Fruit fly (Drosophila melanogaster) S2 (cell line): ENCODE data around the gene CG2533.

Experiments
- CG8478 ChIP-seq: fragments of >200 bp; optimal IDR thresholded peaks from 2 replicates; lab custom pipeline; 2018
- CTCF ChIP-seq, 2 experiments: fragments of >200 bp; optimal IDR thresholded peaks; 2 replicates each; lab custom pipeline; 2018

CG2533 gene

DNA sequence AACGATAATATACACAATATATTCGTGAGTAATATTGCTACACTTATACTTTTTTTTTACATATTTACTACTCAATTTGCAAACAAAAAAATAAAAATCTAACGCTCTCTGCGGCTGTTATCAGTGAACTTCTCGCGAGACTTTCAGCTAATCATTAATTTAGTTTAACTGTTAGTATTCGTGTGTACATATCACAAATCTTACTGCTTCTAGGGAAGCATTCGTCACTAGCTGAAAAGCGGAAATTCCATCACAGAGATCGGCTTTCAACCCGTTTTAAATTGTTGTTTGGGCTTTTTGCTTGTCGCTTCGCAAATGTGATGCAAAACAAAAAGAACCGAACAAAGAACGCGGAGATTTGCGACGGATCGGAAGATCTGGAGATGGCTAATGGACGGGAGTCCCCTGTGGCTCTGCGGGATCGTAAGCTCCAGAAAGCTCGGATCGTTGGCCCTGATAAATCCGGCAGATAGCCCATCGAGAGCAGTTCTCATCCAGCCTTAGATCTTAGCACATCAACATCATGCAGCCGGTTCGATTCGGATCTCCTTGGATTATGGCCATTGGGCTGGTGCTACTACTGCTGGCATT, 42.4 kb downstream of the CG2533 start, which contains the start of gene PGRP-SA:
Gene PGRP-SA, plus strand, starts transcription at position 194 of the 591 bp plus-strand sequence.
- TF ChIP-seq CTCF (optimal IDR thresholded peaks at IDR 0.05; lab: Kevin White, UChicago) (no peak), CG8478 (lab: Kevin White, UChicago) (no peak)

DNA sequence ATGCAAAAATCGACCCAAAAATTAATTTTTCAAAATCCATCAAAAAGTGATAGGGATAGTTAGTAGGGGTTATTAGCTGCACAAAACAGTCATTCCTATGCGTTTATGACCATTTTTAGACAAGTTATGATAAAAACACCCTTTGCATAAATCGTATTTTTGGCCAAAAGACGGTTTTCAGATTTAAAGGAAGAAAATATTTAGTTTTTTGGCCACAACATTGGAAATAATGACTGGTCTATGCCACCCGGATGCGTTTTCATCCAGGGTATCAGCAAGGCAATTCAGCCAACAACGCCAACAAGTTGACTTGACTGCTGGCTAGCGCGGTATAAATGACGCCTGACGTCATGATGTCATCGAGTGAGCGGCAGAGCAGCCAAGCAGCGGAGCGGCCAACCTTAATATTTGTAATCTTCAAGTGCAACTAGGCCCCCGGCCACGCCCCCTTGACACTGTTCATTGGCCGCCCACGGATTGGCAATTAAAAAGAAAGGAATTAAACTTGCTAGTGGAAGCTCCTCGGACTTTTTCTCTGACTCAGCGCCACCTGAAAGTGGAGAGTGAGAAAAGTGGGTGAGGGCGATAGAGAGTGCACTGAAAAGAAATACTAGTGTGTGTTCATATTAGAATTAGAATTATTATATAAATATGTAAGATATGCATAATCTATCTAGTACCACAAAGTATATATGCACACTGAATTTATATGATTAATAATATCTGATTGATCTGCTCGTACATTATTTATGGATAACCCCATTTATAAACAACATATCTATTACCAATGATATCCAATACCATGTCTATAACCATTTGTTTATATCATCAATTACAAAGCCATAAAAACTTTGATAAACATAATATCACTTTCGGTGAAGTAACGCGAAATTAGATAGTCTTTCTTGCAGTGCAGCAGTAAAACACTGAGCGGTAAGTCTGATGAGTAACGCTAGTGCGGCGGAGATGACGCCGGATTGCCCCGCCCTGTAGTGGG, 44.0 kb downstream of the CG2533 start:
- TF ChIP-seq CG8478 (lab: Kevin White, UChicago) (no peak), CTCF (optimal IDR thresholded peaks at IDR 0.05; lab: Kevin White, UChicago) (no peak)

DNA sequence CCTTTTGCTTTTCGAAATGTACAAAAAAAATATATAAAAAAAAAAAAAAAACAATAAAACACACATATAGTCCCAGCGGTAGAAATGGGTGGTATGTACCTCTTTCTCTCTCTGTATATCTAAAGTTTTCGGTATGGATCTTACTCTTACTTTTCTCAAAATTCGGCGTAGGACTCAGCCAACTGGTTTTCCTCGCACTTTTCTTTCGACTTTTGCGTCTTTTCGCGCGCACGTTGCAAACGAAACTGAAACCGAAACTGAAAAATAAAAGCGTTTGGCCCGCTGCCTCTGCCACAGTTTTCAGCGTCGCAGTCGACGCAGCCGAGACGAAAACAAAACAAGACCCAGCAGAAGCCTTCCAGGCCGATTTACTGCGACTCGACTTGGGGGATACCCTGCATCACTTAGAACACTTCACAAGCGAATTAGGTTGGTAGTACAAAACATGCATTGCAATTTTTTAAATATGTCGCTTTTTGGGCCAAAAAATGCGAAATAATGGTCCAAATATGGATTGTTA, 45.5 kb downstream of the CG2533 start, which contains the start of gene CG1572:
Gene CG1572, minus strand, starts transcription at position 266 of the 520 bp plus-strand sequence.
- TF ChIP-seq CG8478 (lab: Kevin White, UChicago) (no peak), CTCF (optimal IDR thresholded peaks at IDR 0.05; lab: Kevin White, UChicago) (no peak)

DNA sequence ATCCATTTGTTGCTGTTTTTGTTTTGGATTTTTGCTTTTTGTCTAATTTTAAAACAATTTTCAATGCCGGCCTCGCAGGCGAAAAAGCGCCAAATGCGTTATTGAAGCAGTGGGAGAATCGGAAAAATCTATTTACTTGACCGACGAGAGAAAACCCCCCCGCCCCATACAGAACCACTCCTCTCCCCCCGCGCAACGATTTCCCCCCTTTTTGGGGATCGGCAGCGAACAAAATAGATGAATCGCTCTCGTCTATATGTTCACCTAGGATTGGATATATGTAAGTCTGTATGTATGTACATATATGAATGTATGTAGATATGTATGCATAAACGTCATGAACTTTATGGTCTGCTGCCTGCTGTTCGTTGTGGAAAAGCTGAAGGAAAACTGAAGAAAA, 47.2 kb downstream of the CG2533 start:
- TF ChIP-seq CG8478 (lab: Kevin White, UChicago) (no peak), CTCF (optimal IDR thresholded peaks at IDR 0.05; lab: Kevin White, UChicago) (no peak)

DNA sequence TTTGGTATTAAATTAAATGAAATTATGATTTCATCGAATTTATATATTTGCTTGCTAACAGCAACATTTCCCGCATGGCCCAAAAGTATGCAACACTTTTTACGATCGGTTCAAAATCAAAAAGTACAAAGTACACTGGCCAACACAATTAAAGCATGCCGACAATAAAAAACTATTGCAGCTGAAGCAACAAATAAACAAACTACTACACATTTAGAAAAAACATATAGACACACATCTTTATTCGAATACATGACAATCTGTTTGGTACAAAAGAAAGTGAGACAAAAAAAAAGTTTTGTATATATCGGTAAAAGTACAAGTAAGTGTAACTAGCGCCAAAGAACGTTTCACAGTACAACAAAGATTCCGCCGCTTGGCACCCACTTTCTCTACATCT, 48.9 kb downstream of the CG2533 start:
- TF ChIP-seq CG8478 (lab: Kevin White, UChicago) (no peak), CTCF (optimal IDR thresholded peaks at IDR 0.05; lab: Kevin White, UChicago) (no peak)
